Worm (Caenorhabditis elegans) whole organism, mixed stage, embryonic: ENCODE data around the gene Y47D3B.4.

ENCODE experiments used
- M03D4.4 ChIP-seq: sonication (generic microtip); optimal IDR thresholded peaks from 2 replicates; lab custom pipeline; 2017; ENCODE audit warnings: mild to moderate bottlenecking, missing genetic modification characterization, missing compliant biosample characterization
- bed-3 ChIP-seq: fragments of 200-800 bp; sonication (Bioruptor generic); optimal IDR thresholded peaks from 3 replicates; lab custom pipeline; 2018; ENCODE audit warnings: mild to moderate bottlenecking, missing genetic modification characterization, moderate library complexity, missing compliant biosample characterization
- blmp-1 ChIP-seq: fragments of 150-350 bp; optimal IDR thresholded peaks from 2 replicates; lab custom pipeline; 2014; ENCODE audit warnings: missing biosample characterization, missing genetic modification characterization
- ceh-39 ChIP-seq: fragments of 150-350 bp; optimal IDR thresholded peaks from 2 replicates; lab custom pipeline; 2014; ENCODE audit warnings: missing biosample characterization, missing genetic modification characterization
- ceh-43 ChIP-seq: fragments of 200-800 bp; sonication (Bioruptor generic); optimal IDR thresholded peaks from 2 replicates; lab custom pipeline; 2018; ENCODE audit warnings: mild to moderate bottlenecking, missing genetic modification characterization, moderate library complexity, missing compliant biosample characterization
- ceh-83 ChIP-seq: fragments of 200-800 bp; sonication (Bioruptor generic); optimal IDR thresholded peaks from 2 replicates; lab custom pipeline; 2018; ENCODE audit warnings: mild to moderate bottlenecking, missing genetic modification characterization, missing compliant biosample characterization
- ces-1 ChIP-seq: fragments of 150-350 bp; optimal IDR thresholded peaks from 2 replicates; lab custom pipeline; 2014; ENCODE audit warnings: missing biosample characterization, missing genetic modification reagents, missing genetic modification characterization
- cnd-1 ChIP-seq: fragments of 200-800 bp; sonication (Bioruptor generic); optimal IDR thresholded peaks from 2 replicates; lab custom pipeline; 2018; ENCODE audit warnings: mild to moderate bottlenecking, missing genetic modification characterization, missing compliant biosample characterization
- drap-1 ChIP-seq: fragments of 200-800 bp; sonication (Bioruptor generic); optimal IDR thresholded peaks from 3 replicates; lab custom pipeline; 2018; ENCODE audit warnings: mild to moderate bottlenecking, missing genetic modification characterization, missing compliant biosample characterization
- elt-1 ChIP-seq: sonication (generic microtip); optimal IDR thresholded peaks from 2 replicates; lab custom pipeline; 2017; ENCODE audit warnings: missing genetic modification characterization, mild to moderate bottlenecking, missing compliant biosample characterization, antibody characterized with exemption, moderate library complexity, borderline replicate concordance; ENCODE audit not compliant: insufficient read depth
- elt-3 ChIP-seq: fragments of 150-350 bp; optimal IDR thresholded peaks from 2 replicates; lab custom pipeline; 2014; ENCODE audit warnings: missing biosample characterization, missing genetic modification characterization
- flh-1 ChIP-seq: fragments of 200-800 bp; sonication (Bioruptor generic); optimal IDR thresholded peaks from 2 replicates; lab custom pipeline; 2018; ENCODE audit warnings: mild to moderate bottlenecking, missing genetic modification characterization, moderate library complexity, missing compliant biosample characterization
- ham-2 ChIP-seq: fragments of 200-800 bp; sonication (Bioruptor generic); optimal IDR thresholded peaks from 2 replicates; lab custom pipeline; 2018; ENCODE audit warnings: mild to moderate bottlenecking, missing genetic modification characterization, missing compliant biosample characterization
- hlh-1 ChIP-seq: fragments of 150-350 bp; optimal IDR thresholded peaks from 2 replicates; lab custom pipeline; 2014; ENCODE audit warnings: missing biosample characterization, missing genetic modification reagents, missing genetic modification characterization
- lin-13 ChIP-seq: fragments of 150-350 bp; optimal IDR thresholded peaks from 2 replicates; lab custom pipeline; 2014; ENCODE audit warnings: missing biosample characterization, missing genetic modification characterization
- lin-32 ChIP-seq: fragments of 200-800 bp; sonication (Bioruptor generic); optimal IDR thresholded peaks from 2 replicates; lab custom pipeline; 2018; ENCODE audit warnings: mild to moderate bottlenecking, missing genetic modification characterization, missing compliant biosample characterization
- lsy-2 ChIP-seq: fragments of 150-350 bp; optimal IDR thresholded peaks from 2 replicates; lab custom pipeline; 2014; ENCODE audit warnings: missing biosample characterization, missing genetic modification characterization
- mab-5 ChIP-seq: fragments of 150-350 bp; optimal IDR thresholded peaks from 2 replicates; lab custom pipeline; 2014; ENCODE audit warnings: missing biosample characterization, missing genetic modification characterization
- mep-1 ChIP-seq: fragments of 150-350 bp; optimal IDR thresholded peaks from 2 replicates; lab custom pipeline; 2017; ENCODE audit warnings: missing biosample characterization, missing genetic modification reagents, missing genetic modification characterization, inconsistent platforms
- mls-2 ChIP-seq: sonication (generic microtip); optimal IDR thresholded peaks from 2 replicates; lab custom pipeline; 2016; ENCODE audit warnings: mild to moderate bottlenecking, missing genetic modification characterization, moderate library complexity, missing compliant biosample characterization
- nhr-12 ChIP-seq: fragments of 150-350 bp; optimal IDR thresholded peaks from 2 replicates; lab custom pipeline; 2014; ENCODE audit warnings: missing biosample characterization, missing genetic modification characterization
- nhr-2 ChIP-seq: fragments of 150-350 bp; optimal IDR thresholded peaks from 2 replicates; lab custom pipeline; 2014; ENCODE audit warnings: missing biosample characterization, missing genetic modification characterization
- nhr-237 ChIP-seq: fragments of 150-350 bp; optimal IDR thresholded peaks from 2 replicates; lab custom pipeline; 2014; ENCODE audit warnings: missing biosample characterization, missing genetic modification characterization
- nhr-28 ChIP-seq: fragments of 150-350 bp; optimal IDR thresholded peaks from 2 replicates; lab custom pipeline; 2014; ENCODE audit warnings: missing biosample characterization, missing genetic modification characterization
- nhr-76 ChIP-seq: sonication (generic microtip); optimal IDR thresholded peaks from 2 replicates; lab custom pipeline; 2017; ENCODE audit warnings: missing biosample characterization, missing genetic modification characterization
- pha-4 ChIP-seq: fragments of 150-350 bp; optimal IDR thresholded peaks from 2 replicates; lab custom pipeline; 2018; ENCODE audit warnings: missing biosample characterization, missing genetic modification reagents, missing genetic modification characterization
- sem-2 ChIP-seq: fragments of 200-800 bp; sonication (Bioruptor generic); optimal IDR thresholded peaks from 2 replicates; lab custom pipeline; 2018; ENCODE audit warnings: mild to moderate bottlenecking, missing genetic modification characterization, missing compliant biosample characterization
- snpc-4 ChIP-seq: fragments of 150-350 bp; optimal IDR thresholded peaks from 2 replicates; lab custom pipeline; 2014; ENCODE audit warnings: missing biosample characterization, missing genetic modification characterization
- sptf-1 ChIP-seq: sonication (generic microtip); optimal IDR thresholded peaks from 2 replicates; lab custom pipeline; 2017; ENCODE audit warnings: mild to moderate bottlenecking, missing genetic modification characterization, moderate library complexity, missing compliant biosample characterization
- tbx-8 ChIP-seq: fragments of 200-800 bp; sonication (Bioruptor generic); optimal IDR thresholded peaks from 2 replicates; lab custom pipeline; 2018; ENCODE audit warnings: mild to moderate bottlenecking, missing genetic modification characterization, moderate library complexity, missing compliant biosample characterization
- unc-120 ChIP-seq: sonication (generic microtip); optimal IDR thresholded peaks from 2 replicates; lab custom pipeline; 2017; ENCODE audit warnings: missing genetic modification characterization, missing compliant biosample characterization; ENCODE audit not compliant: poor library complexity, severe bottlenecking
- unc-39 ChIP-seq: fragments of 150-350 bp; optimal IDR thresholded peaks from 2 replicates; lab custom pipeline; 2014; ENCODE audit warnings: missing biosample characterization, missing genetic modification characterization
- unc-62 ChIP-seq: fragments of 150-350 bp; optimal IDR thresholded peaks from 2 replicates; lab custom pipeline; 2014; ENCODE audit warnings: missing biosample characterization, missing genetic modification reagents, missing genetic modification characterization
- zip-8 ChIP-seq: fragments of 150-350 bp; optimal IDR thresholded peaks from 2 replicates; lab custom pipeline; 2014; ENCODE audit warnings: missing biosample characterization, missing genetic modification characterization
- ztf-11 ChIP-seq: fragments of 150-350 bp; optimal IDR thresholded peaks from 2 replicates; lab custom pipeline; 2014; ENCODE audit warnings: missing biosample characterization, missing genetic modification characterization

The Y47D3B.4 gene

ce11 chrIII:11358273-11358672, 46.9 kb upstream of the Y47D3B.4 start:
- no peak for TF ChIP-seq lsy-2
- TF ChIP-seq unc-120 (tag; lab: Kevin White, UChicago) = no peak
- TF ChIP-seq ces-1 (GFP tag; lab: Kevin White, UChicago) = peak; percentile 99

DNA sequence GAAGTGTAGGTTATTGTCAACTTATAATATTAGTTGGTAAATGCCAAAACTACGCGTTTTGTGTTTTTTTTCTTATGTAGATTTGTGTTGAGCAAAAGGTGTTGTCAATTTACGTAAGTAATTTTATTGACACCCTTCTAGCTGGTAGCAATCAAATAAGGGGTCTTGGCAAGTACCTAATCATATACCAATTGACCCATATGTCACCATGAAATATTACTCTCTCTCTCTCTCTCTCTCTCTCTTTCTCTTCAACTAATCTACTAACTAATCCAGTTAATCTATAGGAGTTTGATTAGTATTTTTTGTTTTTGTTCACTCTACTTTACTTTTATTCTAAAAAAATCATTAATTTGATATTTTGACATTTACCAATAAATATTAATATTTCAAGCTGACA, 45.7 kb upstream of the Y47D3B.4 start:
- TF ChIP-seq ces-1 (GFP tag; lab: Kevin White, UChicago) (peak; percentile 85), nhr-237 (tag; lab: Kevin White, UChicago) (no peak), zip-8 (tag; lab: Kevin White, UChicago) (no peak)

ce11 chrIII:11360156-11360555, 45.0 kb upstream of the Y47D3B.4 start, which contains the start of gene T28D6.4:
Gene T28D6.4, plus strand, starts transcription at chrIII:11360456.
- TF ChIP-seq elt-1 (tag; lab: Kevin White, UChicago) (no peak), M03D4.4 (tag; lab: Kevin White, UChicago) (no peak), nhr-2 (tag; lab: Kevin White, UChicago) (no peak), drap-1 (GFP tag; lab: Kevin White, UChicago) (no peak), lin-13 (tag; lab: Kevin White, UChicago) (no peak), mls-2 (no peak)

DNA sequence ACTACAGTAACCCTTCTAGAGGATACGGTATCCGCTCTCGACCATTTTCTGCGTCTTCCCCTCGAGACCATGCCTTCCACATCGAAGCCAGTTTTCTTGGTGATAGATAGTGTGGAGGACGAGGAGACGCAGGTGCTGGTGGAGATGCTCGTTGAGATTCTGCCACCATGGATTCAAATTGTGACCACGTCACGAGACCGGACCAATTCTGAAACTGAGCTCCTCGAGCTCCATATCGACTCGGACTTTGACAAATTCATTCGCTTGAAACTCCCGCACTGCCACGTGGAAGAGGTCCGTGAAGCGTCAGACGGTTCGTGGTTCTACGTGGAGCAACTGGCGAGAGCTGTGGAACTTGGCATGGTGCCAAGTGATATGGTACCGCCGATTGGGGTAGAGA, 43.8 kb upstream of the Y47D3B.4 start:
- TF ChIP-seq ceh-83 (GFP tag; lab: Kevin White, UChicago) = no peak
- TF ChIP-seq ham-2 = no peak
- TF ChIP-seq nhr-76 (tag; lab: Kevin White, UChicago) = no peak
- no peak for TF ChIP-seq tbx-8 (GFP tag; lab: Kevin White, UChicago)
- TF ChIP-seq nhr-28 (tag; lab: Kevin White, UChicago) = no peak

DNA sequence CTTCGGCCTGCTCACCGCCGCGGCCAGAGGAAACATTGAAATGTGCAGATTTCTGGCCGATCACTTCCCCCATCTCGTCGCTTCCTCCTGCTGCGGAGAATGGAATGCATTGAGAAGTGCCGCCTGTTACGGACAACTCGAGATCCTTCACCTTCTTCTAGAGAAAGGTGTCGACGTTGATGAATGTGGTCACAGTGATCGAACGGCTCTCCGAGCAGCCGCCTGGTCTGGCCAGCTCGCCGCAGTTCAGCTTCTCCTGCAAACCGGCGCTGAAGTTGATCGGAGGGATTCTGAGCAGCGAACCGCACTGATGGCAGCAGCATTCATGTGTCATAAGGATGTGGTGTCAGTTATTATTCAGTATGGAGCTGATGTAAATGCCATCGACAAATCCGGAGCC, 42.2 kb upstream of the Y47D3B.4 start:
- TF ChIP-seq hlh-1 = no peak

DNA sequence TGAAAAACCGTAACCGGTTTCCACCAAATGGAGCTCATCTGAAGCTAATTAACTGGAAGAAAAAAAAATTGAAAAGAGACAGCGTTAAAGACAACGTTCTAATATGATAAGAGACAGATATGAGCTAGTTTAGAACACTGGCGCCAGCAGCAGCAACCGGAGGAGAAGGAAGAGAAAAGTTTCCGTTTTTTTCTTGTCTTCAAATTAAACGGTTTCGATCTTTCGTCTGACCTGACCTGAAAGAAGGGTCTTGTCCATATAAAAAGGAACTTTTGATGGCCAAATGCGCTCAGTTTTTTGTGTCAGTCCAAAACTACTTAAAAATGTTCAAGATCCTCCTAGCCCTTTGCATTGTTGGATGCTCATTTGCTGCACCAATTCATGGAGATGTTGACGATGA, 38.7 kb upstream of the Y47D3B.4 start, which contains the start of gene T28D6.3:
TSS of gene T28D6.3 (plus strand) at position 301 of the 400 bp plus-strand sequence.
- TF ChIP-seq elt-1 (tag; lab: Kevin White, UChicago) = no peak
- TF ChIP-seq lin-13 (tag; lab: Kevin White, UChicago) = no peak

DNA sequence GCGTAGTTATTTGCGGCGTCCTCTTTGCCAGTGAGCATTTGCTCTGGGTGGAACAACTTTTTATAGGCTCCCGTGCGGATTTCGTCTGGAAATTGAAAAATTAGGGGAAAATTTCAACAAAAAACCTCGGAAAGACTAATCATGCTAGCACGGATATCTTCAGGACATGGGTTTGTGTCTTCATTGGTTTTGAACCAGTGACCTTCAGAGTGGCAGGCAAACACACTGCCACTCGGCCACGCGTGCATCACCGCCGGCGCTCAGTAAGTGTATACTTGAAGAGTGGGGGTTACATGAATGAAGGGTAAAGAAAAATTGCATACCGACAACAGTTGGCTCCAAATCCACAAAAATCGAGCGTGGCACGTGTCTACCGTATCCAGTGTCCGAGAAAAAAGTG, 33.9 kb upstream of the Y47D3B.4 start:
- peak; percentile 8 for TF ChIP-seq unc-39
- no peak for TF ChIP-seq elt-1 (tag; lab: Kevin White, UChicago)
- TF ChIP-seq nhr-76 (tag; lab: Kevin White, UChicago) = no peak
- peak; percentile 92 for TF ChIP-seq M03D4.4 (tag; lab: Kevin White, UChicago)
- TF ChIP-seq mep-1 (tag; lab: Kevin White, UChicago) = no peak
- no peak for TF ChIP-seq nhr-12 (tag; lab: Kevin White, UChicago)
- TF ChIP-seq blmp-1 (tag; lab: Kevin White, UChicago) = no peak
- TF ChIP-seq bed-3 (GFP tag; lab: Kevin White, UChicago) = peak; percentile 83
- peak; percentile 96 for TF ChIP-seq sptf-1
- TF ChIP-seq lin-32 = peak; percentile 91
- TF ChIP-seq mls-2 = peak; percentile 96
- TF ChIP-seq zip-8 (tag; lab: Kevin White, UChicago) = no peak
- TF ChIP-seq hlh-1 = peak; percentile 71
- TF ChIP-seq cnd-1 (tag; lab: Kevin White, UChicago) = peak; percentile 96
- no peak for TF ChIP-seq nhr-2 (tag; lab: Kevin White, UChicago)
- TF ChIP-seq ham-2 = peak; percentile 85
- peak; percentile 61 for TF ChIP-seq lin-13 (tag; lab: Kevin White, UChicago)
- peak; percentile 28 for TF ChIP-seq pha-4
- TF ChIP-seq mab-5 = no peak
- no peak for TF ChIP-seq lsy-2
- TF ChIP-seq drap-1 (GFP tag; lab: Kevin White, UChicago) = peak; percentile 97
- peak; percentile 93 for TF ChIP-seq ceh-83 (GFP tag; lab: Kevin White, UChicago)
- TF ChIP-seq nhr-28 (tag; lab: Kevin White, UChicago) = no peak
- peak; percentile 78 for TF ChIP-seq flh-1 (GFP tag; lab: Kevin White, UChicago)
- no peak for TF ChIP-seq ceh-39 (tag; lab: Kevin White, UChicago)
- no peak for TF ChIP-seq unc-62
- peak; percentile 83 for TF ChIP-seq ceh-43 (GFP tag; lab: Kevin White, UChicago)
- peak; percentile 22 for TF ChIP-seq ces-1 (GFP tag; lab: Kevin White, UChicago)
- TF ChIP-seq unc-120 (tag; lab: Kevin White, UChicago) = peak; percentile 83
- TF ChIP-seq tbx-8 (GFP tag; lab: Kevin White, UChicago) = peak; percentile 83
- peak; percentile 88 for TF ChIP-seq sem-2 (GFP tag; lab: Kevin White, UChicago)
- peak; percentile 81 for TF ChIP-seq ztf-11 (tag; lab: Kevin White, UChicago)
- TF ChIP-seq elt-3 = peak; percentile 14
- no peak for TF ChIP-seq snpc-4 (tag; lab: Kevin White, UChicago)
- TF ChIP-seq nhr-237 (tag; lab: Kevin White, UChicago) = no peak
